Fruit fly (Drosophila melanogaster) whole organism: ENCODE measurements around the gene Tep3.
"Not testable (repeated sequence)": the region's sequence is repeated elsewhere in the genome, so short reads cannot be mapped to it uniquely, and the experiment has no call there.

Experiments used
- CG8478 ChIP-seq: fragments of >200 bp; optimal IDR thresholded peaks from 2 replicates; lab custom pipeline; 2018; ENCODE audit warnings: inconsistent platforms
- Dll ChIP-seq: fragments of >200 bp; optimal IDR thresholded peaks from 2 replicates; lab custom pipeline; 2017
- EcR ChIP-seq, 2 experiments: fragments of >200 bp; optimal IDR thresholded peaks; 2 replicates each; lab custom pipeline; 2017; ENCODE audit warnings: missing biosample characterization in 2 of 2, missing genetic modification characterization in 2 of 2, missing genetic modification reagents in 2 of 2
- pan ChIP-seq: fragments of >200 bp; optimal IDR thresholded peaks from 2 replicates; lab custom pipeline; 2017
- psq ChIP-seq: fragments of >200 bp; optimal IDR thresholded peaks from 2 replicates; lab custom pipeline; 2017
- usp ChIP-seq: fragments of >200 bp; optimal IDR thresholded peaks from 2 replicates; lab custom pipeline; 2017; ENCODE audit warnings: missing biosample characterization, missing genetic modification characterization, mixed read lengths

The Tep3 gene

DNA sequence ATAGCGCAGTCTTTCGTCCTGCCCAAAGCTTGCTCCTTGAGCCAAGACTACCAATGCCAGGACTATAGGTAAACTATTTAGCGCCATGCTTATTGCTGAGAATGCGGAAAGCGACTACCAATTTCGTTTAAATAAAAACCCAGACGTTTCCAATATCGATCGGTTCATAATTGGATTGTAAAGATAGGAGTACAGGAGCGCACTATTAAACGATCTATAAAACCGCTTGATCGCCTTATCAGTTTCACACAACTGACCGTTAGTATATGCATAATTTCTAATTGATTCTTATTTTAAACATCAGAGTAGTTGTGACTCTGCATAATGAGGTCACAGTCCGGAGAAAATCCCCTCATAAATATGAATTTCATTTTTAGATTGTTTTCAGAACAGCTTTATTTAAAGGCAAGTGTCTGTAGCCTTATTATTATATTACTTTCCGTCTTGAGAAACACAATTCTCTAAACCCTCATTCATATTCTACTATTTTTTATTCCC, 10.0 kb upstream of the Tep3 start, which contains the start of the genes CG7025 and CG43235:
CG7025 (minus strand) TSS at position 101 of the 498 bp plus-strand sequence.
CG43235 (plus strand) TSS at position 448 of the 498 bp plus-strand sequence.
- TF ChIP-seq EcR (GFP tag; optimal IDR thresholded peaks at IDR 0.05; lab: Kevin White, UChicago), result no peak
- TF ChIP-seq usp (GFP tag; lab: Kevin White, UChicago), result no peak
- no peak for TF ChIP-seq Dll (lab: Kevin White, UChicago)
- no peak for TF ChIP-seq pan (lab: Kevin White, UChicago)
- no peak for TF ChIP-seq psq
- TF ChIP-seq CG8478 (lab: Kevin White, UChicago), result no peak

DNA sequence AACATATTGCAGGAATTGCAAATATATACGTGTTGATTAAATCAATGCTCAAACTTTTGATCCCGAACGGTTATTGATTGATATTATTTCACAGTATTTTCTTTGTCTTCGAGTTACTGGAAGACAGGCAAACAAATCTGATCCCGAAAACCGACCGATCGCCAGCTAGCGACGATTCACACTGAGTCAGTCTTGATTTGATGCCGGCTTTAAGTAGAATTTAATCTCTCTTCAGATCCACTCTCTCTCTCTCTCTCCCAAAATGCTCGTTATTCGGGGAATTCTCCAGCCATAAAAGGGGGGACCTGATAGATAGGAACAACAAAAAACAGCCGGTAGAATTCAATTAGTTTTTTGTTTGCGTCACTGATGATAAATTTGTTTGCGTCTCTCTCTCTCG, 1.2 kb upstream of the Tep3 start, which contains the start of gene Tep2:
Tep2 (minus strand) TSS at position 185 of the 400 bp plus-strand sequence.
- no peak for TF ChIP-seq pan (lab: Kevin White, UChicago)
- no peak for TF ChIP-seq psq
- no peak for TF ChIP-seq usp (GFP tag; lab: Kevin White, UChicago)
- TF ChIP-seq CG8478 (lab: Kevin White, UChicago), result no peak
- no peak for TF ChIP-seq Dll (lab: Kevin White, UChicago)
- no peak for TF ChIP-seq EcR (GFP tag; optimal IDR thresholded peaks at IDR 0.05; lab: Kevin White, UChicago)

DNA sequence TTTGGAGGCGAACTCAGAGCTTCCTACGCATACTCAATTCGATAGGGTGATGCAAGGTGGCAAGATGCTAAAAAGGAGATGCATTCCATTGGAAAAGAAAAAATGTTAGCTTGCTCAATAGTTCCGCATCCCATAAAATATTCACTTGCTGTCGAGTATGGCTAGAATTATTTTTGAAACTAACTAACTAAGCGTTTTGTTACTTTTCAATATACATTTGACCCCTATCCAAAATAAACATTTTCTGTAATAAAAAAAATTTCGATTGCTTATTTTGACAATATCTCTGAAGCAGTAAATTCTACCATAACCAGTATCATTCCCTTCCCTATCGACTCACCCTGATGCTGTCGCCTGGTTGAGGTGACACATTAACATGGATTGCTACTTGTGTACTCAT, 929 bp downstream of the Tep3 start:
- no peak for TF ChIP-seq CG8478 (lab: Kevin White, UChicago)

DNA sequence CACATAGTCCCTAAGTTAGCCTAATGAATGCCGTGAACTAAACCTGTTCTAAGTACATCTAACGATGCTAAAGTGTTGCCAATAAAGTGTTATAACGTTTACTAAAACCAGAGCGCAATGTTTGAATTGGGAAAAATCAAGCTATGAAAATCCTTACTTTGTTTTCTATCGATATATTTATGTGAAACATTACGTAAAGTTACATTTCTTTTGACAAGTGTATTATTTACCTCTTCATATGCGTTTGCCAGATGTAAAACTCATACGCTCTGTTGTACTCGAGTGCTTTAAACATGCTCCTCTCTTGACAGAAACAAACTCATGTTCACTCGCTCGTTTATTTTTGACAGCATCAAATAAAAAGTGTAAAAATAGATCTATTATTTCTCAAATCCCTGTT, 8.0 kb downstream of the Tep3 start, which contains the start of gene Ntl:
Ntl (plus strand) TSS at position 301 of the 400 bp plus-strand sequence.
- TF ChIP-seq psq, result no peak
- TF ChIP-seq CG8478 (lab: Kevin White, UChicago), result no peak
- no peak for TF ChIP-seq pan (lab: Kevin White, UChicago)

DNA sequence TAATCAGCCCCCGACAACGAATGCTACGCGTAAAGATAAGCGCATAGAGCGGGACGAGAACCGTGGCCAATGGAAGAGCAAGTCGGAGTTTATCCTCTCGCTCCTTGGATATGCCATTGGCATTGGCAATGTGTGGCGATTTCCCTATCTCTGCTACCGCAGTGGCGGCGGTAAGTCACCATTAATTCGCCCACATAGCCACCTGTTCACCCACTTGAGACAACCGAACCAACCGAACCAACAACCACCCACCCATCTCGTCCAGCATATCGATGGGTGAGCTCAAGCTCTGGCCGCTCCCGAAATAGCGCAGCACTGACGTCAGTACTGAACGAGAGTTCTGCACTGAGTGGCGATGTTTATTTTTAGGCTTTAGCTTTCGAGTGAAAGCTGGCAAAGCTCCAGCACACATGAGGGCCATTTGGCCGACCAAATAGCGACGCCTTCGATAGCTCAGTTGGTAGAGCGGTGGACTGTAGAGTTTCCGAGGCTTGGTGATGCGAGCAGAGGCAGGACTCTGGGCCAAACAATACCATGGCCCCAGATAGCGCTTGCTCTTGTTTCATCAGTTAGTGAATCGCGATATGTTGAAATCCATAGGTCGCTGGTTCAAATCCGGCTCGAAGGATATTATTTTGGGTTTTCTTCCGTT, 8.6 kb downstream of the Tep3 start:
- TF ChIP-seq pan (lab: Kevin White, UChicago) (no peak), EcR (GFP tag; optimal IDR thresholded peaks at IDR 0.05; lab: Kevin White, UChicago) (no peak)

DNA sequence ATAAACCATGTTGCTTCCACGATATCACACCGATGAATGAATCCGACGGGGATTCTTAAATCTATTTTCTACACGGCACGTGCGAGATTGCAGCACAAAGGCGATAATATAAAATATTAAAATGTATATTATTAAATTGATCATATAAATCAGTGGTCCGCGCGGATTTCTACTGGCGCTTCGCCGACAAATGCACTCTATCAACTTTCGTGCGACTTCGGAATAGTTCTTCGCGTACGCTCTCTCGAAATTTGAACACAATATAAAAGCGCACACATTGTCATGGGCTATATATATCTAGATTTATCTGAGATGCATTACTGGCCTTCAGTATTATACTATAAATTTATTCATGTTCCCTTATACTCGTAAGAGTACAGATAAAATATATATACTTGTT, 13.9 kb downstream of the Tep3 start, which contains the start of gene CG33296:
CG33296 (minus strand) TSS at position 101 of the 400 bp plus-strand sequence.
- no peak for TF ChIP-seq usp (GFP tag; lab: Kevin White, UChicago)
- no peak for TF ChIP-seq pan (lab: Kevin White, UChicago)
- no peak for TF ChIP-seq psq
- no peak for TF ChIP-seq CG8478 (lab: Kevin White, UChicago)
- TF ChIP-seq EcR (GFP tag; optimal IDR thresholded peaks at IDR 0.05; lab: Kevin White, UChicago), result no peak

DNA sequence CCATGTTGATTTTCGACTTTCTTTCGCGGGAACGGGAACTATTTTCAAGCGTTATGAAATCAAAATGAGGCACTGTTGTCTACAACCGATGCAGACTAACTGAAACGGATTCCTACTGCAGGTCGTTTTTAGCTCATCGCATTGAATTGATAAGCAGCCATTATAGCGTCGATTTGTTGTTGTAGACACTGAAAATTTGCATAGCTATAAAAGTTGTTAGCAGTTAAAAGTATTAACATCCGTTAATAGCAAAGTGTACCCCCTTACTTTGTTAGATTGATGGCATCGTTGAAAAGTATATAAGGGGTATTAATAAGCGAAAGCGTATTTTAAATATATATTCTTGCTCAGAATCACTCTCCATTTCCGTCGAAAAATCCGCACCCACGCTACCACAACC, 16.8 kb downstream of the Tep3 start, which contains the start of gene CG13793:
CG13793 (minus strand) TSS at position 101 of the 400 bp plus-strand sequence.
- no peak for TF ChIP-seq EcR (GFP tag; optimal IDR thresholded peaks at IDR 0.05; lab: Kevin White, UChicago)
- TF ChIP-seq psq, result no peak
- TF ChIP-seq usp (GFP tag; lab: Kevin White, UChicago), result no peak

DNA sequence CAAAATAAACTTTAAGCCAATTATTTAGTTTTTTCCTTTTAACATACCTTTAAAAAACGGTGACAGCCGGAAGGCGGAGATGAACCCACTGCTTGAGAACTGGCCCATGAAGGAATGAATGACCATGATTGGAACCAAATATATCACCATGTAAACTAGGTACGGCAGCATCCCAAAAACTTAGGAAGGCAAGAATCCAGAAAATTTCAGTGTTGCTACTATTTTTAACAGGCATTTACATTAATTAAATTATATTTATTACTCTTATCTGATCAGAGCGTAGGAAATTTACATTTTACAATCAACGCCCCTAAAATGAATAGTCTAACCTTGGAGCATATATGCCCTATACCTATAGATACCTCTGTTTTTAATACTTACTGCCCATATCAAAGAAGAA, 19.5 kb downstream of the Tep3 start:
- TF ChIP-seq pan (lab: Kevin White, UChicago), result no peak

DNA sequence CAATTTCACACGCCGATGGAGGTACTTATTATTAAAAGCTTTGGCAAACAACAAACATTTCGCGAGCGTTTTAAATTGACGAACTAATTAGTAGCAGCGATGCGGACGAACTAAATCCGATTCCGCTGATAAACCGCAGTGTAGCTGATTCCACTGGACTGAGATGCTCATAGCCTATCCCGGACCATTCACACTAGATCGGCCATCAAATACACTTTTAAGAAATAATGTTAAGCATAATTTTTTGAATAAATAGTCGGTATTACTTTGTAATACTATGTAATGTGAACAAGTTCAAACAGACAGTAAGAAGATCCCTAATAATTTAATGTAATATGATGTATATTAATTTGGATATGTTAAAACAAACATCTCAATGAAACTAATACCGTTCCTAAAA, 20.1 kb downstream of the Tep3 start, which contains the start of gene CG13794:
CG13794 (minus strand) TSS at position 101 of the 400 bp plus-strand sequence.
- TF ChIP-seq EcR (GFP tag; optimal IDR thresholded peaks at IDR 0.05; lab: Kevin White, UChicago) (no peak), usp (GFP tag; lab: Kevin White, UChicago) (no peak), pan (lab: Kevin White, UChicago) (no peak), psq (no peak), CG8478 (lab: Kevin White, UChicago) (no peak), Dll (lab: Kevin White, UChicago) (no peak)

DNA sequence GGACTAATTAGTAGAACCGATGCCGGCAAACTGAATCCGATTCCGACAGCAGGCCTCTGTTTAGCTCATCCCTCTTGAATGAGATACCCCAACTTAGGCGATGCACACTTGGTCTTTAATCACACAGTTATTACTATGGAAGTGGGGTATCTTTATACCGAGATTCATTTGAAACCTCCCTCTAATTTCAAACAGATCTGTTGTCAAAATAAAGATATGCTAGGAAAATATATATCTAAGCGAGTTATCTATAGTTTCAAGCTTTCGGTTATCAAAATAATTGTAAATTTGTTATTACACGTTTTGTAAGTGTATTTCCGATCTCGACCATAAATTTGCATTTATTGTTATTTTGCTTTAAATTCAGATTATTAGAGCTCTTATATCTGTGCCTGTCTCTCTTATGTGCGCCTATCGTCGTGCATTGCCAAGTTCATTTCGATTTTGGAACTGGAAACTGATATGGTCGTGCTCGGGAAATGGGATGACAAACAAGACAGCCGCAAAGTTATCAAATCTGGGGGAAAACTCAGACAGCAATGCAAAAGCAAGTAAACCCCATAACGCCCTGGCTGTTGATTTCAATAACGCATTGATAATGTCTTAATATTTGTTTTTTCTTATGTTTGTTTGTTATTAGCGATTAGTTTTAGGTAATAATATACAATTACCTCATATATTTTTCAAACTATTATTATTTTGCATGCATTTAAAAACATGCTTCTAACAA, 23.8 kb downstream of the Tep3 start, which contains the start of gene CG13795:
CG13795 (minus strand) TSS at position 31 of the 730 bp plus-strand sequence.
- TF ChIP-seq Dll (lab: Kevin White, UChicago) (no peak), usp (GFP tag; lab: Kevin White, UChicago) (no peak), psq (no peak), CG8478 (lab: Kevin White, UChicago) (no peak), pan (lab: Kevin White, UChicago) (no peak), EcR (GFP tag; optimal IDR thresholded peaks at IDR 0.05; lab: Kevin White, UChicago) (no peak)

DNA sequence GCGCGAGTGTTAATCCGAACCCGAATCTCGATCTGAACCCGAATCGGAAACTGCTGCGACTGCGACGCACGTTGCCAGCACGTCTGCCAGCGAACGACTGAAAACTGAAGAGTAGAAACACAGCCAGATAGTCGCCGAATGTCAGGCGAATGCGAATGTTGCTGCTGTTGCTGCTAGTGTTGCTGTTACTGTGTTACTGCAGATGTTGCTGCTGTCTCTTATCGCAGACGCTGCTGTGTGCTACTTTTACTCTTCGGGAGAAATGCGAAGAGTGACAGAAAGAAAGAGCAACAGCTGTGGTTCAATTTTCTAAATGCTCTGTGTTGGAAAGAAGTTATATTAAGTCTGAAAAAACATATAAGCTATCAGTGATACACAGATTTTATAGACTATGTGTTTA, 30.0 kb downstream of the Tep3 start, which contains the start of gene CG13796:
CG13796 (minus strand) TSS at position 101 of the 400 bp plus-strand sequence.
- TF ChIP-seq psq; usp (GFP tag; lab: Kevin White, UChicago); pan (lab: Kevin White, UChicago): not testable (repeated sequence)

DNA sequence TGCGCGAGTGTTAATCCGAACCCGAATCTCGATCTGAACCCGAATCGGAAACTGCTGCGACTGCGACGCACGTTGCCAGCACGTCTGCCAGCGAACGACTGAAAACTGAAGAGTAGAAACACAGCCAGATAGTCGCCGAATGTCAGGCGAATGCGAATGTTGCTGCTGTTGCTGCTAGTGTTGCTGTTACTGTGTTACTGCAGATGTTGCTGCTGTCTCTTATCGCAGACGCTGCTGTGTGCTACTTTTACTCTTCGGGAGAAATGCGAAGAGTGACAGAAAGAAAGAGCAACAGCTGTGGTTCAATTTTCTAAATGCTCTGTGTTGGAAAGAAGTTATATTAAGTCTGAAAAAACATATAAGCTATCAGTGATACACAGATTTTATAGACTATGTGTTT, 36.1 kb downstream of the Tep3 start, which contains the start of gene CG31904:
CG31904 (minus strand) TSS at position 101 of the 400 bp plus-strand sequence.
- TF ChIP-seq usp (GFP tag; lab: Kevin White, UChicago); CG8478 (lab: Kevin White, UChicago); psq: not testable (repeated sequence)
